Worm (Caenorhabditis elegans) whole organism, L3 larva: ENCODE results near the gene npp-8.

Experiments used
- R02D3.7 ChIP-seq: fragments of 150-350 bp; optimal IDR thresholded peaks from 2 replicates; lab custom pipeline; 2014; ENCODE audit warnings: missing biosample characterization, missing genetic modification characterization
- ZK546.5 ChIP-seq: sonication (generic microtip); optimal IDR thresholded peaks from 2 replicates; lab custom pipeline; 2017; ENCODE audit warnings: missing biosample characterization, missing genetic modification characterization
- ama-1 ChIP-seq: fragments of 150-350 bp; optimal IDR thresholded peaks from 2 replicates; lab custom pipeline; 2018
- ceh-16 ChIP-seq: sonication (generic microtip); optimal IDR thresholded peaks from 2 replicates; lab custom pipeline; 2017; ENCODE audit warnings: missing biosample characterization, missing genetic modification characterization
- fos-1 ChIP-seq: fragments of 150-350 bp; optimal IDR thresholded peaks from 2 replicates; lab custom pipeline; 2014; ENCODE audit warnings: missing biosample characterization, missing genetic modification characterization
- lin-39 ChIP-seq: fragments of 150-350 bp; optimal IDR thresholded peaks from 2 replicates; lab custom pipeline; 2018; ENCODE audit warnings: missing biosample characterization, missing genetic modification reagents, missing genetic modification characterization
- nhr-11 ChIP-seq: fragments of 150-350 bp; optimal IDR thresholded peaks from 2 replicates; lab custom pipeline; 2014; ENCODE audit warnings: missing biosample characterization, missing genetic modification characterization
- nhr-12 ChIP-seq: fragments of 150-350 bp; optimal IDR thresholded peaks from 2 replicates; lab custom pipeline; 2014; ENCODE audit warnings: missing biosample characterization, missing genetic modification characterization
- pqm-1 ChIP-seq: fragments of 150-350 bp; optimal IDR thresholded peaks from 2 replicates; lab custom pipeline; 2017; ENCODE audit warnings: missing biosample characterization, missing genetic modification characterization, inconsistent platforms
- skn-1 ChIP-seq: fragments of 150-350 bp; optimal IDR thresholded peaks from 2 replicates; lab custom pipeline; 2014; ENCODE audit warnings: missing biosample characterization, missing genetic modification characterization
- unc-62 ChIP-seq: fragments of 150-350 bp; sonication (generic microtip); optimal IDR thresholded peaks from 4 replicates; lab custom pipeline; 2014; ENCODE audit warnings: missing biosample characterization, missing genetic modification reagents, missing genetic modification characterization
- zag-1 ChIP-seq: fragments of 150-350 bp; optimal IDR thresholded peaks from 2 replicates; lab custom pipeline; 2014; ENCODE audit warnings: missing biosample characterization, missing genetic modification characterization
- ztf-4 ChIP-seq: fragments of 150-350 bp; optimal IDR thresholded peaks from 2 replicates; lab custom pipeline; 2014; ENCODE audit warnings: missing biosample characterization, missing genetic modification characterization

DNA sequence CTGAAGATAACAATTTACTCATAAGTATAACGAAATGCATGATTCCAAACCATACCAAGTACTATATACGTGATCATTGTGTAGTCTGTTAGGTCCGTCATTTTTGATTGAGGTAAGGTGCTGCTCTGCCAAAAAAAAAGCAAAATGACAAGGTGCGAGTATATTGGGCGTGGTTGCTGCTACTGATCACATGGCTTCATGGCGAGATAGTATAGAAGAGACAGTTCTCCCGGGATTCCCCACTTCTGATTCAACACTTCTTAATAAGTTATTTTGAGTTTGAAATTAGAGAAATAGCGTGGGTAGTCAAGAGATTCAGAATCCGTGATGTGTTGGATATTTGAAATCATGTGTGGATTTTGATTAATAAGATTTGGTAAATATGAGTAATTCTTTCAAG, 74.4 kb downstream of the npp-8 start, which contains the start of gene K03H6.4:
- TF ChIP-seq pqm-1 (tag; lab: Kevin White, UChicago) (no peak), unc-62 (no peak), zag-1 (tag; lab: Kevin White, UChicago) (no peak), ama-1 (lab: Kevin White, UChicago) (no peak), nhr-11 (no peak), ztf-4 (no peak), skn-1 (tag; lab: Kevin White, UChicago) (no peak), ceh-16 (tag; lab: Kevin White, UChicago) (no peak), fos-1 (tag; lab: Kevin White, UChicago) (no peak), R02D3.7 (tag; lab: Kevin White, UChicago) (no peak), lin-39 (tag; lab: Kevin White, UChicago) (no peak), ZK546.5 (tag; lab: Kevin White, UChicago) (no peak), nhr-12 (no peak)
